Worm (Caenorhabditis elegans) whole organism, early embryonic: ENCODE results near the gene T28C6.7.

Source experiments
- B0310.2 ChIP-seq: sonication (generic microtip); optimal IDR thresholded peaks from 2 replicates; lab custom pipeline; 2016; ENCODE audit warnings: mild to moderate bottlenecking, missing genetic modification characterization, missing compliant biosample characterization
- aly-1 ChIP-seq: sonication (generic microtip); optimal IDR thresholded peaks from 2 replicates; lab custom pipeline; 2016; ENCODE audit warnings: missing genetic modification characterization, missing compliant biosample characterization
- ama-1 ChIP-seq: fragments of 150-350 bp; optimal IDR thresholded peaks from 2 replicates; lab custom pipeline; 2014
- ceh-36 ChIP-seq: sonication (generic microtip); optimal IDR thresholded peaks from 2 replicates; lab custom pipeline; 2016; ENCODE audit warnings: missing genetic modification characterization, inconsistent platforms, missing compliant biosample characterization
- flt-1 ChIP-seq: fragments of 200-800 bp; sonication (Bioruptor generic); IDR thresholded peaks from 2 replicates; pipeline ENCODE4 v1.3.6; 2022; ENCODE audit warnings: missing genetic modification characterization, missing compliant biosample characterization
- hmbx-1 ChIP-seq: sonication (generic microtip); optimal IDR thresholded peaks from 2 replicates; lab custom pipeline; 2016; ENCODE audit warnings: mild to moderate bottlenecking, missing genetic modification characterization, missing compliant biosample characterization
- pes-1 ChIP-seq: fragments of 200-800 bp; sonication (Bioruptor generic); IDR thresholded peaks from 2 replicates; pipeline ENCODE4 v1.3.6; 2022; ENCODE audit warnings: missing genetic modification reagents, missing genetic modification characterization, missing compliant biosample characterization
- scrt-1 ChIP-seq: fragments of 200-800 bp; sonication (Bioruptor generic); IDR thresholded peaks from 2 replicates; pipeline ENCODE4 v1.3.6; 2022; ENCODE audit warnings: missing genetic modification characterization, missing compliant biosample characterization
- sea-1 ChIP-seq: fragments of 200-800 bp; sonication (Bioruptor generic); conservative IDR thresholded peaks from 2 replicates; pipeline ENCODE4 v1.3.6; 2022; ENCODE audit warnings: missing genetic modification characterization, missing compliant biosample characterization
- tbx-11 ChIP-seq: fragments of 200-800 bp; sonication (Bioruptor generic); IDR thresholded peaks from 2 replicates; pipeline ENCODE4 v1.3.6; 2022; ENCODE audit warnings: missing genetic modification characterization, missing compliant biosample characterization
- tra-4 ChIP-seq: sonication (generic microtip); optimal IDR thresholded peaks from 2 replicates; lab custom pipeline; 2017; ENCODE audit warnings: missing genetic modification characterization, missing compliant biosample characterization

- no peak for TF ChIP-seq pes-1
- TF ChIP-seq sea-1 (GFP tag; lab: Robert Waterston, UW), result no peak
- TF ChIP-seq hmbx-1 (tag; lab: Kevin White, UChicago), result no peak
- TF ChIP-seq ceh-36 (tag; lab: Kevin White, UChicago), result no peak
- no peak for TF ChIP-seq scrt-1 (GFP tag; lab: Robert Waterston, UW)
- no peak for TF ChIP-seq aly-1
- TF ChIP-seq tra-4, result no peak
- TF ChIP-seq tbx-11 (GFP tag; lab: Robert Waterston, UW), result no peak
- no peak for TF ChIP-seq B0310.2
- no peak for TF ChIP-seq flt-1
- TF ChIP-seq ama-1 (lab: Kevin White, UChicago), result no peak
Measured at ce11 chrIV:8816617-8817016, 11.0 kb upstream of the T28C6.7 start.
